Worm (Caenorhabditis elegans) whole organism, L2 larva: Measurements from ENCODE around the gene col-165.

Experiments
- blmp-1 ChIP-seq: sonication (generic microtip); optimal IDR thresholded peaks from 2 replicates; lab custom pipeline; 2017; ENCODE audit warnings: missing genetic modification characterization, mild to moderate bottlenecking, missing compliant biosample characterization, antibody characterized with exemption, moderate library complexity; ENCODE audit not compliant: insufficient read depth
- elt-3 ChIP-seq: sonication (generic microtip); optimal IDR thresholded peaks from 2 replicates; lab custom pipeline; 2017; ENCODE audit warnings: missing biosample characterization, missing genetic modification characterization
- lin-11 ChIP-seq: fragments of 150-350 bp; sonication (generic microtip); optimal IDR thresholded peaks from 2 replicates; lab custom pipeline; 2014; ENCODE audit warnings: missing biosample characterization, missing genetic modification characterization, inconsistent platforms, mixed read lengths
- lin-13 ChIP-seq: fragments of 150-350 bp; optimal IDR thresholded peaks from 2 replicates; lab custom pipeline; 2014; ENCODE audit warnings: missing biosample characterization, missing genetic modification reagents, missing genetic modification characterization
- nhr-12 ChIP-seq: fragments of 150-350 bp; optimal IDR thresholded peaks from 2 replicates; lab custom pipeline; 2014; ENCODE audit warnings: missing biosample characterization, missing genetic modification characterization
- unc-62 ChIP-seq: fragments of 150-350 bp; optimal IDR thresholded peaks from 2 replicates; lab custom pipeline; 2014; ENCODE audit warnings: missing biosample characterization, missing genetic modification reagents, missing genetic modification characterization
- ztf-11 ChIP-seq: sonication (generic microtip); optimal IDR thresholded peaks from 2 replicates; lab custom pipeline; 2017; ENCODE audit warnings: missing biosample characterization, missing genetic modification characterization

- no peak for TF ChIP-seq unc-62
- no peak for TF ChIP-seq elt-3 (tag; lab: Kevin White, UChicago)
- TF ChIP-seq blmp-1 (tag; lab: Kevin White, UChicago) = no peak
- TF ChIP-seq lin-13 (GFP tag; lab: Kevin White, UChicago) = no peak
- no peak for TF ChIP-seq ztf-11 (tag; lab: Kevin White, UChicago)
- no peak for TF ChIP-seq nhr-12 (tag; lab: Kevin White, UChicago)
- TF ChIP-seq lin-11 = no peak
These were observed 9.8 kb downstream of the col-165 start, which contains the start of gene F14H12.17 for ce11 chrX:4363200-4363599.
